Fruit fly (Drosophila melanogaster) whole organism, pupa: ENCODE measurements around the gene Past1.

Experiments used
- CG10348 ChIP-seq: fragments of 200-800 bp; sonication (Bioruptor generic); IDR thresholded peaks from 2 replicates; pipeline ENCODE4 v1.3.6; 2022; ENCODE audit warnings: missing biosample characterization, missing genetic modification characterization
- CG12605 ChIP-seq: fragments of 200-800 bp; sonication (Bioruptor generic); IDR thresholded peaks from 2 replicates; pipeline ENCODE4 v1.3.6; 2022; ENCODE audit warnings: missing biosample characterization, missing genetic modification characterization
- CG13204 ChIP-seq: fragments of 200-800 bp; sonication (Bioruptor generic); optimal IDR thresholded peaks from 2 replicates; lab custom pipeline; 2018; ENCODE audit warnings: missing biosample characterization, mild to moderate bottlenecking, missing genetic modification characterization, moderate library complexity
- CG14655 ChIP-seq: fragments of 200-800 bp; sonication (Bioruptor generic); optimal IDR thresholded peaks from 3 replicates; lab custom pipeline; 2017; ENCODE audit warnings: mild to moderate bottlenecking, missing biosample characterization, missing genetic modification reagents, missing genetic modification characterization
- CG15710 ChIP-seq: fragments of 200-800 bp; sonication (Bioruptor generic); optimal IDR thresholded peaks from 2 replicates; lab custom pipeline; 2018; ENCODE audit warnings: missing biosample characterization, mild to moderate bottlenecking, missing genetic modification characterization, moderate library complexity
- CG17806 ChIP-seq: fragments of 200-800 bp; sonication (Bioruptor generic); optimal IDR thresholded peaks from 2 replicates; lab custom pipeline; 2018; ENCODE audit warnings: missing biosample characterization, mild to moderate bottlenecking, missing genetic modification characterization, moderate library complexity
- CG32121 ChIP-seq: fragments of 200-800 bp; sonication (Bioruptor generic); IDR thresholded peaks from 2 replicates; pipeline ENCODE4 v1.3.6; 2022; ENCODE audit warnings: missing biosample characterization, missing genetic modification characterization
- CG34367 ChIP-seq: fragments of 200-800 bp; sonication (Bioruptor generic); optimal IDR thresholded peaks from 2 replicates; lab custom pipeline; 2018; ENCODE audit warnings: missing biosample characterization, mild to moderate bottlenecking, missing genetic modification characterization
- CG4496 ChIP-seq: fragments of 200-800 bp; sonication (Bioruptor generic); IDR thresholded peaks from 3 replicates; pipeline ENCODE4 v1.3.6; 2022; ENCODE audit warnings: missing biosample characterization, missing genetic modification characterization
- CG8159 ChIP-seq: fragments of 200-800 bp; sonication (Bioruptor generic); optimal IDR thresholded peaks from 3 replicates; lab custom pipeline; 2018; ENCODE audit warnings: missing biosample characterization, mild to moderate bottlenecking, missing genetic modification characterization, moderate library complexity
- CG8301 ChIP-seq: fragments of 200-800 bp; sonication (Bioruptor generic); optimal IDR thresholded peaks from 2 replicates; lab custom pipeline; 2018; ENCODE audit warnings: missing biosample characterization, mild to moderate bottlenecking, missing genetic modification characterization
- CG9948 ChIP-seq: fragments of 200-800 bp; sonication (Bioruptor generic); optimal IDR thresholded peaks from 2 replicates; lab custom pipeline; 2018; ENCODE audit warnings: missing biosample characterization, mild to moderate bottlenecking, missing genetic modification characterization, moderate library complexity
- D1 ChIP-seq: fragments of 200-800 bp; sonication (Bioruptor generic); optimal IDR thresholded peaks from 2 replicates; lab custom pipeline; 2018; ENCODE audit warnings: missing biosample characterization, mild to moderate bottlenecking, missing genetic modification characterization, moderate library complexity
- EcR ChIP-seq: fragments of 200-800 bp; sonication (Bioruptor generic); optimal IDR thresholded peaks from 3 replicates; lab custom pipeline; 2019; ENCODE audit warnings: missing biosample characterization, missing genetic modification characterization, mild to moderate bottlenecking, moderate library complexity, missing genetic modification reagents
- Ets98B ChIP-seq: fragments of 200-800 bp; sonication (Bioruptor generic); IDR thresholded peaks from 2 replicates; pipeline ENCODE4 v1.3.6; 2022; ENCODE audit warnings: missing biosample characterization, missing genetic modification characterization
- Pif1A ChIP-seq: fragments of 200-800 bp; sonication (Bioruptor generic); optimal IDR thresholded peaks from 3 replicates; lab custom pipeline; 2016; ENCODE audit warnings: missing biosample characterization, missing genetic modification characterization
- Pif1B ChIP-seq: fragments of 200-800 bp; sonication (Bioruptor generic); optimal IDR thresholded peaks from 3 replicates; lab custom pipeline; 2016; ENCODE audit warnings: missing biosample characterization, missing genetic modification characterization
- Snoo ChIP-seq: fragments of 200-800 bp; sonication (Bioruptor generic); optimal IDR thresholded peaks from 3 replicates; lab custom pipeline; 2017; ENCODE audit warnings: missing biosample characterization, mild to moderate bottlenecking, missing genetic modification characterization, inconsistent platforms
- fd96Ca ChIP-seq: fragments of 200-800 bp; sonication (Bioruptor generic); IDR thresholded peaks from 3 replicates; pipeline ENCODE4 v1.3.6; 2022; ENCODE audit warnings: missing biosample characterization, missing genetic modification characterization
- gl ChIP-seq: fragments of 200-800 bp; sonication (Bioruptor generic); optimal IDR thresholded peaks from 2 replicates; lab custom pipeline; 2018; ENCODE audit warnings: missing biosample characterization, mild to moderate bottlenecking, missing genetic modification characterization
- rn ChIP-seq: fragments of 200-800 bp; sonication (Bioruptor generic); IDR thresholded peaks from 2 replicates; pipeline ENCODE4 v1.3.6; 2022; ENCODE audit warnings: missing biosample characterization, missing genetic modification characterization

Past1 gene

dm6 chr3R:12688116-12688515 lies 9.0 kb upstream of the Past1 start:
- TF ChIP-seq CG8301 (tag; lab: Kevin White, UChicago) (no peak), CG9948 (tag; lab: Kevin White, UChicago) (no peak), CG32121 (GFP tag; lab: Robert Waterston, UW) (no peak), D1 (no peak), Ets98B (GFP tag; lab: Robert Waterston, UW) (no peak), EcR (no peak), CG4496 (no peak), Pif1B (GFP tag; lab: Kevin White, UChicago) (no peak), CG10348 (GFP tag; lab: Robert Waterston, UW) (no peak), Pif1A (GFP tag; lab: Kevin White, UChicago) (no peak), gl (tag; lab: Kevin White, UChicago) (no peak), Snoo (tag; lab: Kevin White, UChicago) (no peak), rn (GFP tag; lab: Robert Waterston, UW) (no peak), CG14655 (no peak), CG34367 (tag; lab: Kevin White, UChicago) (no peak), fd96Ca (GFP tag; lab: Robert Waterston, UW) (no peak), CG17806 (tag; lab: Kevin White, UChicago) (no peak), CG8159 (tag; lab: Kevin White, UChicago) (no peak)

dm6 chr3R:12688672-12689417 lies 8.3 kb upstream of the Past1 start, which contains the start of gene kar:
Gene kar (minus strand): TSS chr3R:12689367.
- TF ChIP-seq CG12605 (no peak), CG15710 (tag; lab: Kevin White, UChicago) (no peak), CG8159 (tag; lab: Kevin White, UChicago) (no peak), CG4496 (no peak), CG34367 (tag; lab: Kevin White, UChicago) (no peak), gl (tag; lab: Kevin White, UChicago) (no peak), CG8301 (tag; lab: Kevin White, UChicago) (no peak), Pif1A (GFP tag; lab: Kevin White, UChicago) (no peak), rn (GFP tag; lab: Robert Waterston, UW) (no peak), D1 (no peak), CG10348 (GFP tag; lab: Robert Waterston, UW) (no peak), CG13204 (GFP tag; lab: Kevin White, UChicago) (no peak), Pif1B (GFP tag; lab: Kevin White, UChicago) (no peak), CG14655 (no peak), EcR (no peak), Snoo (tag; lab: Kevin White, UChicago) (no peak), CG17806 (tag; lab: Kevin White, UChicago) (no peak), CG9948 (tag; lab: Kevin White, UChicago) (no peak), fd96Ca (GFP tag; lab: Robert Waterston, UW) (no peak)

- TF ChIP-seq CG12605, result no peak
- TF ChIP-seq CG32121 (GFP tag; lab: Robert Waterston, UW), result no peak
- no peak for TF ChIP-seq CG8159 (tag; lab: Kevin White, UChicago)
- no peak for TF ChIP-seq CG14655
- TF ChIP-seq fd96Ca (GFP tag; lab: Robert Waterston, UW), result no peak
- no peak for TF ChIP-seq Pif1A (GFP tag; lab: Kevin White, UChicago)
- no peak for TF ChIP-seq CG10348 (GFP tag; lab: Robert Waterston, UW)
- no peak for TF ChIP-seq CG34367 (tag; lab: Kevin White, UChicago)
- TF ChIP-seq gl (tag; lab: Kevin White, UChicago), result no peak
- no peak for TF ChIP-seq D1
- no peak for TF ChIP-seq rn (GFP tag; lab: Robert Waterston, UW)
- TF ChIP-seq Pif1B (GFP tag; lab: Kevin White, UChicago), result no peak
- no peak for TF ChIP-seq EcR
- TF ChIP-seq CG4496, result no peak
- TF ChIP-seq CG8301 (tag; lab: Kevin White, UChicago), result no peak
Observed at dm6 chr3R:12691422-12692101, 5.6 kb upstream of the Past1 start, which contains the start of gene Arp1. Gene Arp1 (plus strand): TSS chr3R:12691743.

dm6 chr3R:12692497-12692896 lies 4.6 kb upstream of the Past1 start, which contains the start of gene CG31347:
Gene CG31347 (minus strand): TSS chr3R:12692597.
- TF ChIP-seq EcR (no peak), Ets98B (GFP tag; lab: Robert Waterston, UW) (no peak), CG34367 (tag; lab: Kevin White, UChicago) (no peak), D1 (no peak), Snoo (tag; lab: Kevin White, UChicago) (no peak), fd96Ca (GFP tag; lab: Robert Waterston, UW) (no peak), CG17806 (tag; lab: Kevin White, UChicago) (no peak), CG10348 (GFP tag; lab: Robert Waterston, UW) (no peak), CG8159 (tag; lab: Kevin White, UChicago) (no peak), CG12605 (no peak), CG13204 (GFP tag; lab: Kevin White, UChicago) (no peak), CG15710 (tag; lab: Kevin White, UChicago) (no peak), rn (GFP tag; lab: Robert Waterston, UW) (no peak), CG9948 (tag; lab: Kevin White, UChicago) (no peak), Pif1A (GFP tag; lab: Kevin White, UChicago) (no peak), CG14655 (no peak)

- TF ChIP-seq CG13204 (GFP tag; lab: Kevin White, UChicago) (no peak), fd96Ca (GFP tag; lab: Robert Waterston, UW) (no peak), CG9948 (tag; lab: Kevin White, UChicago) (no peak), CG8159 (tag; lab: Kevin White, UChicago) (no peak), CG17806 (tag; lab: Kevin White, UChicago) (no peak), CG32121 (GFP tag; lab: Robert Waterston, UW) (no peak), CG14655 (no peak)
Observed at dm6 chr3R:12694742-12695141, 2.4 kb upstream of the Past1 start, which contains the start of the genes CG14391 and NijC. Gene CG14391 (minus strand): TSS chr3R:12694842. Gene NijC (plus strand): TSS chr3R:12695129.
